Fruit fly (Drosophila melanogaster) whole organism, embryonic: Measurements from ENCODE around the gene CG17249.

Source experiments
- Antp ChIP-seq: fragments of 200-800 bp; sonication (Bioruptor generic); optimal IDR thresholded peaks from 3 replicates; lab custom pipeline; 2016; ENCODE audit warnings: missing biosample characterization, missing genetic modification characterization
- C15 ChIP-seq: fragments of 200-800 bp; sonication (Bioruptor generic); IDR thresholded peaks from 3 replicates; pipeline ENCODE4 v1.3.6; 2022; ENCODE audit warnings: missing biosample characterization, missing genetic modification characterization
- CG10147 ChIP-seq: fragments of 200-800 bp; sonication (Bioruptor generic); optimal IDR thresholded peaks from 2 replicates; lab custom pipeline; 2019; ENCODE audit warnings: missing biosample characterization, mild to moderate bottlenecking, missing genetic modification characterization, moderate library complexity
- CG10462 ChIP-seq: fragments of 200-800 bp; sonication (Bioruptor generic); optimal IDR thresholded peaks from 2 replicates; lab custom pipeline; 2016; ENCODE audit warnings: missing biosample characterization, missing genetic modification characterization
- CG17802 ChIP-seq: fragments of 200-800 bp; sonication (Bioruptor generic); optimal IDR thresholded peaks from 2 replicates; lab custom pipeline; 2018; ENCODE audit warnings: missing biosample characterization, mild to moderate bottlenecking, missing genetic modification characterization, moderate library complexity
- CG17829 ChIP-seq: fragments of 200-800 bp; optimal IDR thresholded peaks from 2 replicates; lab custom pipeline; 2019; ENCODE audit warnings: missing biosample characterization, mild to moderate bottlenecking, missing genetic modification characterization, moderate library complexity
- CG2678 ChIP-seq: fragments of 200-800 bp; sonication (Bioruptor generic); optimal IDR thresholded peaks from 3 replicates; lab custom pipeline; 2019; ENCODE audit warnings: missing biosample characterization, mild to moderate bottlenecking, missing genetic modification characterization, moderate library complexity
- CG3163 ChIP-seq: fragments of 200-800 bp; sonication (Bioruptor generic); optimal IDR thresholded peaks from 3 replicates; lab custom pipeline; 2016; ENCODE audit warnings: missing biosample characterization, missing genetic modification characterization
- CG34422 ChIP-seq: fragments of 200-800 bp; sonication (Bioruptor generic); IDR thresholded peaks from 3 replicates; pipeline ENCODE4 v1.3.6; 2022; ENCODE audit warnings: missing biosample characterization, missing genetic modification characterization
- CG3838 ChIP-seq: fragments of 200-800 bp; sonication (Bioruptor generic); optimal IDR thresholded peaks from 3 replicates; lab custom pipeline; 2016; ENCODE audit warnings: missing biosample characterization, missing genetic modification characterization
- CG4617 ChIP-seq: fragments of 200-800 bp; sonication (Bioruptor generic); optimal IDR thresholded peaks from 3 replicates; lab custom pipeline; 2016; ENCODE audit warnings: missing biosample characterization, missing genetic modification characterization, borderline replicate concordance
- CG4820 ChIP-seq: fragments of 200-800 bp; sonication (Bioruptor generic); optimal IDR thresholded peaks from 3 replicates; lab custom pipeline; 2016; ENCODE audit warnings: missing biosample characterization, missing genetic modification characterization
- CG6654 ChIP-seq: fragments of 200-800 bp; sonication (Bioruptor generic); optimal IDR thresholded peaks from 2 replicates; lab custom pipeline; 2017; ENCODE audit warnings: missing biosample characterization, mild to moderate bottlenecking, missing genetic modification characterization
- CG8388 ChIP-seq: fragments of 200-800 bp; sonication (Bioruptor generic); optimal IDR thresholded peaks from 2 replicates; lab custom pipeline; 2019; ENCODE audit warnings: missing biosample characterization, mild to moderate bottlenecking, missing genetic modification characterization, moderate library complexity
- CG9609 ChIP-seq: fragments of 200-800 bp; sonication (Bioruptor generic); optimal IDR thresholded peaks from 3 replicates; lab custom pipeline; 2016; ENCODE audit warnings: missing biosample characterization, missing genetic modification characterization
- CG9817 ChIP-seq: fragments of 200-800 bp; sonication (Bioruptor generic); optimal IDR thresholded peaks from 2 replicates; lab custom pipeline; 2018; ENCODE audit warnings: missing biosample characterization, mild to moderate bottlenecking, missing genetic modification characterization, moderate library complexity
- CG9932 ChIP-seq: fragments of 200-800 bp; sonication (Bioruptor generic); IDR thresholded peaks from 2 replicates; pipeline ENCODE4 v1.3.6; 2022; ENCODE audit warnings: missing biosample characterization, missing genetic modification characterization
- CHES-1-like ChIP-seq: fragments of 200-800 bp; sonication (Bioruptor generic); optimal IDR thresholded peaks from 2 replicates; lab custom pipeline; 2016; ENCODE audit warnings: missing biosample characterization, missing genetic modification characterization
- CoRest ChIP-seq: fragments of 200-800 bp; sonication (Bioruptor generic); optimal IDR thresholded peaks from 3 replicates; lab custom pipeline; 2018; ENCODE audit warnings: missing biosample characterization, mild to moderate bottlenecking, missing genetic modification characterization, moderate library complexity
- D19A ChIP-seq: fragments of 200-800 bp; optimal IDR thresholded peaks from 3 replicates; lab custom pipeline; 2019; ENCODE audit warnings: missing biosample characterization, mild to moderate bottlenecking, missing genetic modification characterization, moderate library complexity
- Dref ChIP-seq: fragments of 200-800 bp; sonication (Bioruptor generic); IDR thresholded peaks from 2 replicates; pipeline ENCODE4 v1.3.6; 2022; ENCODE audit warnings: missing biosample characterization, missing genetic modification characterization
- Elba2 ChIP-seq: fragments of 200-800 bp; sonication (Bioruptor generic); optimal IDR thresholded peaks from 3 replicates; lab custom pipeline; 2016; ENCODE audit warnings: missing biosample characterization, missing genetic modification characterization
- HLH4C ChIP-seq: fragments of 200-800 bp; sonication (Bioruptor generic); IDR thresholded peaks from 3 replicates; pipeline ENCODE4 v1.3.6; 2022; ENCODE audit warnings: missing biosample characterization, missing genetic modification characterization; ENCODE audit not compliant: partially characterized antibody
- HLHmδ ChIP-seq: fragments of 200-800 bp; sonication (Bioruptor generic); optimal IDR thresholded peaks from 2 replicates; lab custom pipeline; 2018; ENCODE audit warnings: missing biosample characterization, mild to moderate bottlenecking, missing genetic modification characterization, moderate library complexity
- HmgD ChIP-seq: fragments of 200-800 bp; sonication (Bioruptor generic); optimal IDR thresholded peaks from 3 replicates; lab custom pipeline; 2016; ENCODE audit warnings: missing biosample characterization, missing genetic modification characterization
- Hr3 ChIP-seq: fragments of 200-800 bp; sonication (Bioruptor generic); optimal IDR thresholded peaks from 3 replicates; lab custom pipeline; 2016; ENCODE audit warnings: missing biosample characterization, missing genetic modification characterization
- NK7.1 ChIP-seq: fragments of 200-800 bp; sonication (Bioruptor generic); optimal IDR thresholded peaks from 3 replicates; lab custom pipeline; 2016; ENCODE audit warnings: missing biosample characterization, missing genetic modification characterization
- al ChIP-seq: fragments of 200-800 bp; sonication (Bioruptor generic); IDR thresholded peaks from 2 replicates; pipeline ENCODE4 v1.3.6; 2022; ENCODE audit warnings: missing biosample characterization, missing genetic modification characterization
- aop ChIP-seq: fragments of 200-800 bp; sonication (Bioruptor generic); IDR thresholded peaks from 2 replicates; pipeline ENCODE4 v1.3.6; 2022; ENCODE audit warnings: missing biosample characterization, missing genetic modification characterization
- br ChIP-seq: fragments of >200 bp; optimal IDR thresholded peaks from 2 replicates; lab custom pipeline; 2017
- dan ChIP-seq: fragments of 200-800 bp; sonication (Bioruptor generic); IDR thresholded peaks from 2 replicates; pipeline ENCODE4 v1.3.6; 2022; ENCODE audit warnings: missing biosample characterization, missing genetic modification characterization
- dpn ChIP-seq, 2 experiments: fragments of 200-800 bp; sonication (Bioruptor generic); optimal IDR thresholded peaks; 3 replicates each; lab custom pipeline; 2016; ENCODE audit warnings: missing biosample characterization in 2 of 2, missing genetic modification characterization in 2 of 2
- ems ChIP-seq: fragments of 200-800 bp; sonication (Bioruptor generic); optimal IDR thresholded peaks from 3 replicates; lab custom pipeline; 2016; ENCODE audit warnings: missing biosample characterization, missing genetic modification characterization
- ewg ChIP-seq: fragments of 200-800 bp; sonication (Bioruptor generic); optimal IDR thresholded peaks from 3 replicates; lab custom pipeline; 2017; ENCODE audit warnings: mild to moderate bottlenecking, missing biosample characterization, missing genetic modification reagents, missing genetic modification characterization
- eyg ChIP-seq: fragments of 200-800 bp; sonication (Bioruptor generic); optimal IDR thresholded peaks from 3 replicates; lab custom pipeline; 2016; ENCODE audit warnings: missing biosample characterization, missing genetic modification characterization
- fru ChIP-seq: fragments of >200 bp; optimal IDR thresholded peaks from 2 replicates; lab custom pipeline; 2017
- grau ChIP-seq: fragments of 200-800 bp; optimal IDR thresholded peaks from 3 replicates; lab custom pipeline; 2019; ENCODE audit warnings: missing biosample characterization, mild to moderate bottlenecking, missing genetic modification characterization, moderate library complexity
- gro ChIP-seq: fragments of 200-800 bp; sonication (Bioruptor generic); optimal IDR thresholded peaks from 2 replicates; lab custom pipeline; 2016; ENCODE audit warnings: missing biosample characterization, missing genetic modification characterization
- lab ChIP-seq: fragments of 200-800 bp; sonication (Bioruptor generic); optimal IDR thresholded peaks from 3 replicates; lab custom pipeline; 2017; ENCODE audit warnings: missing biosample characterization, missing genetic modification characterization, mild to moderate bottlenecking, moderate library complexity, missing genetic modification reagents
- lilli ChIP-seq: fragments of 200-800 bp; sonication (Bioruptor generic); optimal IDR thresholded peaks from 3 replicates; lab custom pipeline; 2016; ENCODE audit warnings: missing biosample characterization, missing genetic modification characterization
- lov ChIP-seq, 2 experiments: fragments of 200-800 bp in 1 of 2; fragments of >200 bp in 1 of 2; sonication (Bioruptor generic) in 1 of 2; IDR thresholded peaks in 1 of 2; optimal IDR thresholded peaks in 1 of 2; 2 replicates in 1 of 2; 3 replicates in 1 of 2; pipeline versions ENCODE4 v1.3.6 to Lab custom; 2017 to 2022; ENCODE audit warnings: missing biosample characterization in 1 of 2, missing genetic modification characterization in 1 of 2
- odd ChIP-seq: fragments of 200-800 bp; sonication (Bioruptor generic); optimal IDR thresholded peaks from 2 replicates; lab custom pipeline; 2017; ENCODE audit warnings: missing biosample characterization, mild to moderate bottlenecking, missing genetic modification characterization
- rib ChIP-seq: fragments of 200-800 bp; sonication (Bioruptor generic); IDR thresholded peaks from 2 replicates; pipeline ENCODE4 v1.3.6; 2022; ENCODE audit warnings: missing biosample characterization, missing genetic modification characterization
- sens-2 ChIP-seq: fragments of 200-800 bp; sonication (Bioruptor generic); IDR thresholded peaks from 2 replicates; pipeline ENCODE4 v1.3.6; 2022; ENCODE audit warnings: missing biosample characterization, missing genetic modification characterization
- sr ChIP-seq: fragments of 200-800 bp; sonication (Bioruptor generic); IDR thresholded peaks from 3 replicates; pipeline ENCODE4 v1.3.6; 2022; ENCODE audit warnings: missing biosample characterization, missing genetic modification characterization
- stwl ChIP-seq: fragments of 200-800 bp; sonication (Bioruptor generic); optimal IDR thresholded peaks from 3 replicates; lab custom pipeline; 2018; ENCODE audit warnings: missing biosample characterization, mild to moderate bottlenecking, missing genetic modification characterization, moderate library complexity
- sug ChIP-seq: fragments of 200-800 bp; optimal IDR thresholded peaks from 2 replicates; lab custom pipeline; 2019; ENCODE audit warnings: missing biosample characterization, mild to moderate bottlenecking, missing genetic modification characterization, moderate library complexity
- tup ChIP-seq: fragments of 200-800 bp; sonication (Bioruptor generic); optimal IDR thresholded peaks from 2 replicates; lab custom pipeline; 2016; ENCODE audit warnings: missing biosample characterization, mild to moderate bottlenecking, missing genetic modification characterization, moderate library complexity
- wdn ChIP-seq: fragments of 200-800 bp; sonication (Bioruptor generic); IDR thresholded peaks from 2 replicates; pipeline ENCODE4 v1.3.6; 2022; ENCODE audit warnings: missing biosample characterization, missing genetic modification characterization
- zfh1 ChIP-seq: fragments of 200-800 bp; sonication (Bioruptor generic); IDR thresholded peaks from 3 replicates; pipeline ENCODE4 v1.3.6; 2022; ENCODE audit warnings: missing biosample characterization, missing genetic modification characterization

Gene CG17249

dm6 chr3L:1647276-1647919 lies at the start of gene CG17249, which contains the start of gene Bro (continued):
- TF ChIP-seq dpn (GFP tag; optimal IDR thresholded peaks at IDR 0.05; lab: Kevin White, UChicago), result peak; percentile 41 to 64
- no peak for TF ChIP-seq CG17802 (tag; lab: Kevin White, UChicago)
- TF ChIP-seq CG6654 (GFP tag; lab: Kevin White, UChicago), result no peak
- peak; percentile 43 for TF ChIP-seq gro (GFP tag; lab: Kevin White, UChicago)
- TF ChIP-seq CG34422 (GFP tag; lab: Robert Waterston, UW), result peak; percentile 49; the same call in 1 of the 3 replicates
- TF ChIP-seq CoRest (tag; lab: Kevin White, UChicago), result peak; percentile 32
- peak; percentile 3 for TF ChIP-seq CG17829 (tag; lab: Kevin White, UChicago)
- TF ChIP-seq ewg (GFP tag; lab: Kevin White, UChicago), result no peak
- TF ChIP-seq CG9609 (GFP tag; lab: Kevin White, UChicago), result peak; percentile 50
- peak; percentile 68 for TF ChIP-seq CG9932 (GFP tag; lab: Robert Waterston, UW)
- peak; percentile 91 for TF ChIP-seq Elba2 (GFP tag; lab: Kevin White, UChicago)
- TF ChIP-seq wdn (GFP tag; lab: Robert Waterston, UW), result no peak
- no peak for TF ChIP-seq lov (optimal IDR thresholded peaks at IDR 0.05; lab: Kevin White, UChicago)
- peak; percentile 61; the same call in 2 of the 3 replicates for TF ChIP-seq lov (GFP tag; IDR thresholded peaks at IDR 0.05; lab: Robert Waterston, UW)
- peak; percentile 17 for TF ChIP-seq ems (GFP tag; lab: Kevin White, UChicago)
- no peak for TF ChIP-seq CG10147 (GFP tag; lab: Kevin White, UChicago)
- no peak for TF ChIP-seq fru
- TF ChIP-seq CG3838 (GFP tag; lab: Kevin White, UChicago), result peak; percentile 53
- TF ChIP-seq tup (GFP tag; lab: Kevin White, UChicago), result peak; percentile 14
- peak; percentile 62 for TF ChIP-seq CG4617 (GFP tag; lab: Kevin White, UChicago)
- no peak for TF ChIP-seq dan
- no peak for TF ChIP-seq rib (GFP tag; lab: Robert Waterston, UW)
- TF ChIP-seq grau (tag; lab: Kevin White, UChicago), result peak; percentile 13
- peak; percentile 30 for TF ChIP-seq HmgD (GFP tag; lab: Kevin White, UChicago)
- peak; percentile 42 for TF ChIP-seq stwl (tag; lab: Kevin White, UChicago)
- peak; percentile 28 for TF ChIP-seq CG10462 (GFP tag; lab: Kevin White, UChicago)
- TF ChIP-seq NK7.1 (GFP tag; lab: Kevin White, UChicago), result peak; percentile 28
- TF ChIP-seq odd, result no peak
- 0 out of 3 replicates have a peak, but pooled peaks have one; percentile 11 for TF ChIP-seq C15 (GFP tag; lab: Robert Waterston, UW)
- no peak for TF ChIP-seq aop (GFP tag; lab: Robert Waterston, UW)
- TF ChIP-seq br (lab: Kevin White, UChicago), result no peak
- no peak for TF ChIP-seq al (GFP tag; lab: Robert Waterston, UW)
- peak; percentile 34; the same call in 2 of the 3 replicates for TF ChIP-seq zfh1
- TF ChIP-seq sens-2, result no peak
- peak; percentile 36 for TF ChIP-seq sug (tag; lab: Kevin White, UChicago)
- TF ChIP-seq CG3163 (GFP tag; lab: Kevin White, UChicago), result peak; percentile 52
- no peak for TF ChIP-seq CG2678 (tag; lab: Kevin White, UChicago)
- TF ChIP-seq HLHmδ (GFP tag; lab: Kevin White, UChicago), result no peak
- no peak for TF ChIP-seq D19A (tag; lab: Kevin White, UChicago)
- peak; percentile 92 for TF ChIP-seq CG8388
- no peak for TF ChIP-seq eyg (GFP tag; lab: Kevin White, UChicago)
- no peak for TF ChIP-seq CG4820
- TF ChIP-seq Antp (GFP tag; lab: Kevin White, UChicago), result peak; percentile 27
- no peak for TF ChIP-seq sr
- TF ChIP-seq CG9817 (tag; lab: Kevin White, UChicago), result peak; percentile 16
- no peak for TF ChIP-seq HLH4C (GFP tag; lab: Robert Waterston, UW)
- no peak for TF ChIP-seq lab (GFP tag; lab: Kevin White, UChicago)
- peak; percentile 72 for TF ChIP-seq lilli (GFP tag; lab: Kevin White, UChicago)
- TF ChIP-seq Dref, result peak; percentile 40; the same call in 1 of the 2 replicates
- TF ChIP-seq Hr3 (GFP tag; lab: Kevin White, UChicago), result peak; percentile 21
- TF ChIP-seq CHES-1-like (GFP tag; lab: Kevin White, UChicago), result peak; percentile 55
